Fruit fly (Drosophila melanogaster) whole organism, embryonic: ENCODE data around the gene CG31141.
A peak's percentile ranks its signal among the peaks of the same experiment; 100 is the strongest.

ENCODE experiments used
- Atf-2 ChIP-seq: fragments of 200-800 bp; sonication (Bioruptor generic); optimal IDR thresholded peaks from 2 replicates; lab custom pipeline; 2016; ENCODE audit warnings: missing biosample characterization, missing genetic modification characterization
- CG10147 ChIP-seq: fragments of 200-800 bp; sonication (Bioruptor generic); optimal IDR thresholded peaks from 2 replicates; lab custom pipeline; 2019; ENCODE audit warnings: missing biosample characterization, mild to moderate bottlenecking, missing genetic modification characterization, moderate library complexity
- CG13424 ChIP-seq: fragments of 200-800 bp; sonication (Bioruptor generic); optimal IDR thresholded peaks from 2 replicates; lab custom pipeline; 2019; ENCODE audit warnings: missing biosample characterization, mild to moderate bottlenecking, missing genetic modification characterization, moderate library complexity
- CG14667 ChIP-seq: fragments of 200-800 bp; sonication (Bioruptor generic); IDR thresholded peaks from 2 replicates; pipeline ENCODE4 v1.3.6; 2022; ENCODE audit warnings: missing biosample characterization, missing genetic modification characterization
- CG15601 ChIP-seq: fragments of 200-800 bp; sonication (Bioruptor generic); optimal IDR thresholded peaks from 3 replicates; lab custom pipeline; 2019; ENCODE audit warnings: missing biosample characterization, mild to moderate bottlenecking, missing genetic modification characterization, moderate library complexity
- CG15696 ChIP-seq: fragments of 200-800 bp; sonication (Bioruptor generic); optimal IDR thresholded peaks from 2 replicates; lab custom pipeline; 2019; ENCODE audit warnings: missing biosample characterization, mild to moderate bottlenecking, missing genetic modification characterization, moderate library complexity
- CG17359 ChIP-seq: fragments of 200-800 bp; sonication (Bioruptor generic); optimal IDR thresholded peaks from 3 replicates; lab custom pipeline; 2018; ENCODE audit warnings: missing biosample characterization, mild to moderate bottlenecking, missing genetic modification characterization, moderate library complexity
- CG2120 ChIP-seq: fragments of 200-800 bp; sonication (Bioruptor generic); optimal IDR thresholded peaks from 3 replicates; lab custom pipeline; 2016; ENCODE audit warnings: missing biosample characterization, missing genetic modification characterization
- CG2129 ChIP-seq: fragments of 200-800 bp; sonication (Bioruptor generic); IDR thresholded peaks from 2 replicates; pipeline ENCODE4 v1.3.6; 2022; ENCODE audit warnings: missing biosample characterization, missing genetic modification characterization; ENCODE audit not compliant: partially characterized antibody
- CG31365 ChIP-seq: fragments of 200-800 bp; sonication (Bioruptor generic); optimal IDR thresholded peaks from 2 replicates; lab custom pipeline; 2018; ENCODE audit warnings: missing biosample characterization, mild to moderate bottlenecking, missing genetic modification characterization
- CG31441 ChIP-seq: fragments of 200-800 bp; sonication (Bioruptor generic); IDR thresholded peaks from 2 replicates; pipeline ENCODE4 v1.3.6; 2022; ENCODE audit warnings: missing biosample characterization, missing genetic modification characterization
- CG33213 ChIP-seq: fragments of 200-800 bp; sonication (Bioruptor generic); optimal IDR thresholded peaks from 3 replicates; lab custom pipeline; 2016; ENCODE audit warnings: missing biosample characterization, missing genetic modification characterization
- CG3847 ChIP-seq: fragments of 200-800 bp; sonication (Bioruptor generic); IDR thresholded peaks from 2 replicates; pipeline ENCODE4 v1.3.6; 2022; ENCODE audit warnings: missing biosample characterization, missing genetic modification characterization
- CG4282 ChIP-seq: fragments of 200-800 bp; sonication (Bioruptor generic); optimal IDR thresholded peaks from 2 replicates; lab custom pipeline; 2016; ENCODE audit warnings: missing biosample characterization, missing genetic modification characterization
- CG4424 ChIP-seq: fragments of 200-800 bp; sonication (Bioruptor generic); optimal IDR thresholded peaks from 3 replicates; lab custom pipeline; 2016; ENCODE audit warnings: missing biosample characterization, missing genetic modification characterization
- CG6791 ChIP-seq: fragments of 200-800 bp; sonication (Bioruptor generic); IDR thresholded peaks from 3 replicates; pipeline ENCODE4 v1.3.6; 2022; ENCODE audit warnings: missing biosample characterization, missing genetic modification characterization; ENCODE audit not compliant: partially characterized antibody
- CG7963 ChIP-seq: fragments of 200-800 bp; sonication (Bioruptor generic); IDR thresholded peaks from 3 replicates; pipeline ENCODE4 v1.3.6; 2022; ENCODE audit warnings: missing biosample characterization, missing genetic modification characterization; ENCODE audit not compliant: partially characterized antibody
- CG9437 ChIP-seq: fragments of 200-800 bp; sonication (Bioruptor generic); optimal IDR thresholded peaks from 2 replicates; lab custom pipeline; 2018; ENCODE audit warnings: missing biosample characterization, mild to moderate bottlenecking, missing genetic modification characterization
- CG9797 ChIP-seq: fragments of 200-800 bp; sonication (Bioruptor generic); optimal IDR thresholded peaks from 3 replicates; lab custom pipeline; 2018; ENCODE audit warnings: missing biosample characterization, mild to moderate bottlenecking, missing genetic modification characterization
- CHES-1-like ChIP-seq: fragments of 200-800 bp; sonication (Bioruptor generic); optimal IDR thresholded peaks from 2 replicates; lab custom pipeline; 2016; ENCODE audit warnings: missing biosample characterization, missing genetic modification characterization
- CoRest ChIP-seq: fragments of 200-800 bp; sonication (Bioruptor generic); optimal IDR thresholded peaks from 3 replicates; lab custom pipeline; 2018; ENCODE audit warnings: missing biosample characterization, mild to moderate bottlenecking, missing genetic modification characterization, moderate library complexity
- Dek ChIP-seq: fragments of 200-800 bp; sonication (Bioruptor generic); optimal IDR thresholded peaks from 3 replicates; lab custom pipeline; 2019; ENCODE audit warnings: missing biosample characterization, mild to moderate bottlenecking, missing genetic modification characterization, moderate library complexity
- H15 ChIP-seq: fragments of 200-800 bp; sonication (Bioruptor generic); IDR thresholded peaks from 3 replicates; pipeline ENCODE4 v1.3.6; 2022; ENCODE audit warnings: missing biosample characterization, missing genetic modification characterization
- HLH4C ChIP-seq: fragments of 200-800 bp; sonication (Bioruptor generic); IDR thresholded peaks from 3 replicates; pipeline ENCODE4 v1.3.6; 2022; ENCODE audit warnings: missing biosample characterization, missing genetic modification characterization; ENCODE audit not compliant: partially characterized antibody
- HLH54F ChIP-seq: fragments of 200-800 bp; sonication (Bioruptor generic); optimal IDR thresholded peaks from 3 replicates; lab custom pipeline; 2016; ENCODE audit warnings: missing biosample characterization, missing genetic modification characterization
- HLHmδ ChIP-seq: fragments of 200-800 bp; sonication (Bioruptor generic); optimal IDR thresholded peaks from 2 replicates; lab custom pipeline; 2018; ENCODE audit warnings: missing biosample characterization, mild to moderate bottlenecking, missing genetic modification characterization, moderate library complexity
- Hr51 ChIP-seq, 2 experiments: fragments of 200-800 bp; sonication (Bioruptor generic); optimal IDR thresholded peaks; 2 replicates in 1 of 2; 3 replicates in 1 of 2; lab custom pipeline; 2016 to 2018; ENCODE audit warnings: missing biosample characterization in 2 of 2, missing genetic modification characterization in 2 of 2, mild to moderate bottlenecking in 1 of 2, moderate library complexity in 1 of 2
- NC2α ChIP-seq: fragments of 200-800 bp; sonication (Bioruptor generic); optimal IDR thresholded peaks from 2 replicates; lab custom pipeline; 2016; ENCODE audit warnings: missing biosample characterization, missing genetic modification characterization
- PHDP ChIP-seq: fragments of 200-800 bp; sonication (Bioruptor generic); optimal IDR thresholded peaks from 3 replicates; lab custom pipeline; 2018; ENCODE audit warnings: missing biosample characterization, mild to moderate bottlenecking, missing genetic modification characterization, moderate library complexity
- Scr ChIP-seq: fragments of 200-800 bp; sonication (Bioruptor generic); IDR thresholded peaks from 2 replicates; pipeline ENCODE4 v1.3.6; 2022; ENCODE audit warnings: missing biosample characterization, missing genetic modification characterization; ENCODE audit not compliant: partially characterized antibody
- Six4 ChIP-seq: fragments of 200-800 bp; sonication (Bioruptor generic); optimal IDR thresholded peaks from 2 replicates; lab custom pipeline; 2016; ENCODE audit warnings: missing biosample characterization, missing genetic modification characterization
- Taf1 ChIP-seq: fragments of 200-800 bp; sonication (Bioruptor generic); IDR thresholded peaks from 2 replicates; pipeline ENCODE4 v1.3.6; 2022; ENCODE audit warnings: missing biosample characterization, missing genetic modification characterization
- chn ChIP-seq: fragments of 200-800 bp; sonication (Bioruptor generic); optimal IDR thresholded peaks from 2 replicates; lab custom pipeline; 2016; ENCODE audit warnings: missing biosample characterization, missing genetic modification characterization
- croc ChIP-seq: fragments of 200-800 bp; sonication (Bioruptor generic); conservative IDR thresholded peaks from 3 replicates; pipeline ENCODE4 v1.3.6; 2022; ENCODE audit warnings: missing biosample characterization, missing genetic modification characterization
- crp ChIP-seq, 2 experiments: fragments of 200-800 bp; sonication (Bioruptor generic); optimal IDR thresholded peaks; 2 replicates in 1 of 2; 3 replicates in 1 of 2; lab custom pipeline; 2017; ENCODE audit warnings: missing biosample characterization in 2 of 2, missing genetic modification characterization in 2 of 2, mild to moderate bottlenecking in 1 of 2, moderate library complexity in 1 of 2
- cwo ChIP-seq: fragments of 200-800 bp; sonication (Bioruptor generic); optimal IDR thresholded peaks from 3 replicates; lab custom pipeline; 2017; ENCODE audit warnings: missing biosample characterization, missing genetic modification characterization, mild to moderate bottlenecking, moderate library complexity, missing genetic modification reagents
- dimm ChIP-seq: fragments of 200-800 bp; sonication (Bioruptor generic); IDR thresholded peaks from 2 replicates; pipeline ENCODE4 v1.3.6; 2022; ENCODE audit warnings: missing biosample characterization, missing genetic modification characterization
- exex ChIP-seq: fragments of 200-800 bp; sonication (Bioruptor generic); optimal IDR thresholded peaks from 4 replicates; lab custom pipeline; 2018; ENCODE audit warnings: missing biosample characterization, mild to moderate bottlenecking, missing genetic modification characterization, moderate library complexity
- fd3F ChIP-seq: fragments of 200-800 bp; sonication (Bioruptor generic); optimal IDR thresholded peaks from 2 replicates; lab custom pipeline; 2018; ENCODE audit warnings: missing biosample characterization, mild to moderate bottlenecking, missing genetic modification characterization, moderate library complexity
- fru ChIP-seq: fragments of >200 bp; optimal IDR thresholded peaks from 2 replicates; lab custom pipeline; 2017
- gem ChIP-seq: fragments of 200-800 bp; sonication (Bioruptor generic); optimal IDR thresholded peaks from 2 replicates; lab custom pipeline; 2019; ENCODE audit warnings: missing biosample characterization, mild to moderate bottlenecking, missing genetic modification characterization, moderate library complexity
- lov ChIP-seq, 2 experiments: fragments of 200-800 bp in 1 of 2; fragments of >200 bp in 1 of 2; sonication (Bioruptor generic) in 1 of 2; IDR thresholded peaks in 1 of 2; optimal IDR thresholded peaks in 1 of 2; 2 replicates in 1 of 2; 3 replicates in 1 of 2; pipeline versions ENCODE4 v1.3.6 to Lab custom; 2017 to 2022; ENCODE audit warnings: missing biosample characterization in 1 of 2, missing genetic modification characterization in 1 of 2
- mam ChIP-seq: fragments of 200-800 bp; sonication (Bioruptor generic); optimal IDR thresholded peaks from 3 replicates; lab custom pipeline; 2016; ENCODE audit warnings: missing biosample characterization, missing genetic modification characterization
- pzg ChIP-seq: fragments of 200-800 bp; sonication (Bioruptor generic); optimal IDR thresholded peaks from 3 replicates; lab custom pipeline; 2018; ENCODE audit warnings: missing biosample characterization, mild to moderate bottlenecking, missing genetic modification characterization, moderate library complexity
- row ChIP-seq: fragments of 200-800 bp; sonication (Bioruptor generic); IDR thresholded peaks from 3 replicates; pipeline ENCODE4 v1.3.6; 2022; ENCODE audit warnings: missing biosample characterization, missing genetic modification characterization
- slp2 ChIP-seq: fragments of 200-800 bp; sonication (Bioruptor generic); optimal IDR thresholded peaks from 2 replicates; lab custom pipeline; 2016; ENCODE audit warnings: missing biosample characterization, missing genetic modification characterization
- sob ChIP-seq: fragments of 200-800 bp; sonication (Bioruptor generic); IDR thresholded peaks from 2 replicates; pipeline ENCODE4 v1.3.6; 2022; ENCODE audit warnings: missing biosample characterization, missing genetic modification characterization
- unc-4 ChIP-seq: fragments of 200-800 bp; sonication (Bioruptor generic); IDR thresholded peaks from 2 replicates; pipeline ENCODE4 v1.3.6; 2022; ENCODE audit warnings: missing biosample characterization, missing genetic modification characterization; ENCODE audit not compliant: partially characterized antibody
- wdn ChIP-seq: fragments of 200-800 bp; sonication (Bioruptor generic); IDR thresholded peaks from 2 replicates; pipeline ENCODE4 v1.3.6; 2022; ENCODE audit warnings: missing biosample characterization, missing genetic modification characterization

Gene CG31141

dm6 chr3R:23927429-23927828, 4.3 kb downstream of the CG31141 start, which contains the start of gene CG13601 (continued):
- TF ChIP-seq cwo (GFP tag; lab: Kevin White, UChicago): no peak
- TF ChIP-seq row: peak; percentile 84
- no peak for TF ChIP-seq CG9797 (GFP tag; lab: Kevin White, UChicago)
- no peak for TF ChIP-seq fru
- TF ChIP-seq crp (GFP tag; optimal IDR thresholded peaks at IDR 0.05; lab: Kevin White, UChicago): no peak
- 0 out of 2 replicates have a peak, but pooled peaks have one; percentile 19 for TF ChIP-seq Taf1 (GFP tag; lab: Robert Waterston, UW)
- no peak for TF ChIP-seq CG15601 (tag; lab: Kevin White, UChicago)
- peak; percentile 50 for TF ChIP-seq pzg
- peak; percentile 67; the same call in 2 of the 3 replicates for TF ChIP-seq CG6791
- TF ChIP-seq CG4424 (GFP tag; lab: Kevin White, UChicago): no peak
- peak; percentile 46 for TF ChIP-seq gem (tag; lab: Kevin White, UChicago)
- no peak for TF ChIP-seq CG15696 (tag; lab: Kevin White, UChicago)
- TF ChIP-seq croc (GFP tag; lab: Robert Waterston, UW): no peak
- no peak for TF ChIP-seq HLHmδ (GFP tag; lab: Kevin White, UChicago)
- TF ChIP-seq CG2120 (GFP tag; lab: Kevin White, UChicago): peak; percentile 55
- peak; percentile 23; the same call in 1 of the 2 replicates for TF ChIP-seq CG3847
- no peak for TF ChIP-seq NC2α (GFP tag; lab: Kevin White, UChicago)
- no peak for TF ChIP-seq CG9437 (GFP tag; lab: Kevin White, UChicago)
- no peak for TF ChIP-seq CHES-1-like (GFP tag; lab: Kevin White, UChicago)
- peak; percentile 87 for TF ChIP-seq unc-4 (GFP tag; lab: Robert Waterston, UW)
- no peak for TF ChIP-seq HLH54F (GFP tag; lab: Kevin White, UChicago)
- TF ChIP-seq HLH4C: peak; percentile 59; the same call in 2 of the 3 replicates
- peak; percentile 29 for TF ChIP-seq mam
- TF ChIP-seq dimm (GFP tag; lab: Robert Waterston, UW): no peak
- peak; percentile 17 for TF ChIP-seq PHDP
- TF ChIP-seq chn (GFP tag; lab: Kevin White, UChicago): no peak
- peak; percentile 47 for TF ChIP-seq CG13424 (tag; lab: Kevin White, UChicago)
- TF ChIP-seq lov (optimal IDR thresholded peaks at IDR 0.05; lab: Kevin White, UChicago): no peak
- no peak for TF ChIP-seq lov (GFP tag; IDR thresholded peaks at IDR 0.05; lab: Robert Waterston, UW)
- no peak for TF ChIP-seq Six4 (GFP tag; lab: Kevin White, UChicago)
- peak; percentile 18 for TF ChIP-seq Dek
- no peak for TF ChIP-seq wdn
- peak; percentile 23 for TF ChIP-seq CG17359
- TF ChIP-seq slp2 (GFP tag; lab: Kevin White, UChicago): no peak
- TF ChIP-seq CG14667 (GFP tag; lab: Robert Waterston, UW): no peak
- TF ChIP-seq CG31365: no peak
- no peak for TF ChIP-seq Hr51 (GFP tag; optimal IDR thresholded peaks at IDR 0.05; lab: Kevin White, UChicago)
- 0 out of 2 replicates have a peak, but pooled peaks have one; percentile 11 for TF ChIP-seq CG31441
- peak; percentile 32; the same call in 1 of the 2 replicates for TF ChIP-seq CG2129 (GFP tag; lab: Robert Waterston, UW)
- no peak for TF ChIP-seq CG33213
- no peak for TF ChIP-seq H15
- peak; percentile 20; the same call in 1 of the 2 replicates for TF ChIP-seq sob
- peak; percentile 27 for TF ChIP-seq exex (tag; lab: Kevin White, UChicago)
- TF ChIP-seq Atf-2 (GFP tag; lab: Kevin White, UChicago): no peak
- TF ChIP-seq CG7963: 0 out of 3 replicates have a peak, but pooled peaks have one; percentile 53
- peak; percentile 84 for TF ChIP-seq Scr
- peak; percentile 33 for TF ChIP-seq CoRest
- no peak for TF ChIP-seq fd3F (GFP tag; lab: Kevin White, UChicago)
- no peak for TF ChIP-seq CG4282
- no peak for TF ChIP-seq CG10147 (GFP tag; lab: Kevin White, UChicago)
